Worm (Caenorhabditis elegans) whole organism, L4 larva: ENCODE data around the gene T19C4.24.
"Not testable (repeated sequence)": the region's sequence is repeated elsewhere in the genome, so short reads cannot be mapped to it uniquely, and the experiment has no call there.

Source experiments
- F44E2.7 ChIP-seq: fragments of 200-800 bp; sonication (Bioruptor generic); IDR thresholded peaks from 2 replicates; pipeline ENCODE4 v2.1.2; 2022; ENCODE audit warnings: missing genetic modification characterization, missing compliant biosample characterization
- R02D3.7 ChIP-seq: fragments of 150-350 bp; sonication (generic microtip); optimal IDR thresholded peaks from 3 replicates; lab custom pipeline; 2014; ENCODE audit warnings: missing biosample characterization, missing genetic modification characterization
- hmg-1.1 ChIP-seq: fragments of 200-800 bp; sonication (Bioruptor generic); IDR thresholded peaks from 2 replicates; pipeline ENCODE4 v1.3.6; 2022; ENCODE audit warnings: missing genetic modification reagents, missing genetic modification characterization, missing compliant biosample characterization
- lin-39 ChIP-seq: fragments of 150-350 bp; optimal IDR thresholded peaks from 2 replicates; lab custom pipeline; 2014; ENCODE audit warnings: missing biosample characterization, missing genetic modification reagents, missing genetic modification characterization
- mep-1 ChIP-seq: fragments of 150-350 bp; sonication (generic microtip); optimal IDR thresholded peaks from 3 replicates; lab custom pipeline; 2014; ENCODE audit warnings: missing biosample characterization, missing genetic modification characterization
- nhr-28 ChIP-seq: fragments of 150-350 bp; optimal IDR thresholded peaks from 2 replicates; lab custom pipeline; 2014; ENCODE audit warnings: missing biosample characterization, missing genetic modification characterization
- nhr-76 ChIP-seq: fragments of 150-350 bp; optimal IDR thresholded peaks from 2 replicates; lab custom pipeline; 2014; ENCODE audit warnings: missing biosample characterization, missing genetic modification characterization
- pqm-1 ChIP-seq: sonication (generic microtip); optimal IDR thresholded peaks from 2 replicates; lab custom pipeline; 2017; ENCODE audit warnings: missing biosample characterization, missing genetic modification characterization
- skn-1 ChIP-seq: fragments of 150-350 bp; optimal IDR thresholded peaks from 2 replicates; lab custom pipeline; 2014; ENCODE audit warnings: missing biosample characterization, missing genetic modification characterization
- unc-130 ChIP-seq: sonication (generic microtip); optimal IDR thresholded peaks from 2 replicates; lab custom pipeline; 2016; ENCODE audit warnings: missing genetic modification reagents, missing genetic modification characterization, missing compliant biosample characterization

- TF ChIP-seq nhr-76 (tag; lab: Kevin White, UChicago); lin-39 (tag; lab: Kevin White, UChicago); F44E2.7 (GFP tag; lab: Robert Waterston, UW); pqm-1 (tag; lab: Kevin White, UChicago); skn-1 (tag; lab: Kevin White, UChicago); nhr-28 (tag; lab: Kevin White, UChicago); R02D3.7; hmg-1.1 (GFP tag; lab: Robert Waterston, UW): not testable (repeated sequence)
- TF ChIP-seq mep-1 (peak; percentile 43), unc-130 (peak; percentile 53)
Measured at ce11 chrV:11175336-11175938, 28.6 kb upstream of the T19C4.24 start.
